Worm (Caenorhabditis elegans) whole organism, early embryonic: ENCODE measurements around the gene ZK697.8.

Source experiments
- F13C5.2 ChIP-seq: sonication (generic microtip); optimal IDR thresholded peaks from 2 replicates; lab custom pipeline; 2017; ENCODE audit warnings: mild to moderate bottlenecking, missing genetic modification characterization, inconsistent platforms, missing compliant biosample characterization
- aly-1 ChIP-seq: sonication (generic microtip); optimal IDR thresholded peaks from 2 replicates; lab custom pipeline; 2016; ENCODE audit warnings: missing genetic modification characterization, missing compliant biosample characterization
- ama-1 ChIP-seq: fragments of 150-350 bp; optimal IDR thresholded peaks from 2 replicates; lab custom pipeline; 2014
- ceh-36 ChIP-seq: sonication (generic microtip); optimal IDR thresholded peaks from 2 replicates; lab custom pipeline; 2016; ENCODE audit warnings: missing genetic modification characterization, inconsistent platforms, missing compliant biosample characterization
- ets-7 ChIP-seq: sonication (generic microtip); optimal IDR thresholded peaks from 2 replicates; lab custom pipeline; 2016; ENCODE audit warnings: missing genotype, missing genetic modification characterization, missing compliant biosample characterization
- flt-1 ChIP-seq: fragments of 200-800 bp; sonication (Bioruptor generic); IDR thresholded peaks from 2 replicates; pipeline ENCODE4 v1.3.6; 2022; ENCODE audit warnings: missing genetic modification characterization, missing compliant biosample characterization
- scrt-1 ChIP-seq: fragments of 200-800 bp; sonication (Bioruptor generic); IDR thresholded peaks from 2 replicates; pipeline ENCODE4 v1.3.6; 2022; ENCODE audit warnings: missing genetic modification characterization, missing compliant biosample characterization
- sea-1 ChIP-seq: fragments of 200-800 bp; sonication (Bioruptor generic); conservative IDR thresholded peaks from 2 replicates; pipeline ENCODE4 v1.3.6; 2022; ENCODE audit warnings: missing genetic modification characterization, missing compliant biosample characterization
- tbx-37 ChIP-seq: fragments of 200-800 bp; sonication (Bioruptor generic); conservative IDR thresholded peaks from 2 replicates; pipeline ENCODE4 v1.3.6; 2022; ENCODE audit warnings: missing genetic modification reagents, missing genetic modification characterization, missing compliant biosample characterization
- tra-4 ChIP-seq: sonication (generic microtip); optimal IDR thresholded peaks from 2 replicates; lab custom pipeline; 2017; ENCODE audit warnings: missing genetic modification characterization, missing compliant biosample characterization

ce11 chrV:1797900-1798299, 48.9 kb upstream of the ZK697.8 start, which contains the start of gene F36H9.10:
- TF ChIP-seq ets-7 (tag; lab: Kevin White, UChicago) = no peak
- TF ChIP-seq aly-1 (tag; lab: Kevin White, UChicago) = no peak
- no peak for TF ChIP-seq F13C5.2
- TF ChIP-seq flt-1 (GFP tag; lab: Robert Waterston, UW) = no peak
- TF ChIP-seq ama-1 (lab: Kevin White, UChicago) = no peak
- no peak for TF ChIP-seq tbx-37 (GFP tag; lab: Robert Waterston, UW)
- TF ChIP-seq tra-4 (tag; lab: Kevin White, UChicago) = no peak
- no peak for TF ChIP-seq scrt-1 (GFP tag; lab: Robert Waterston, UW)
- no peak for TF ChIP-seq ceh-36
- TF ChIP-seq sea-1 (GFP tag; lab: Robert Waterston, UW) = no peak
